Worm (Caenorhabditis elegans): ENCODE measurements around the gene slc-17.9.

The slc-17.9 gene

ce11 chrX:9774323-9774722 lies 9.6 kb upstream of the slc-17.9 start, which contains the start of gene T09B9.4:
Gene T09B9.4 (minus strand): TSS chrX:9774352.
- TF ChIP-seq mdl-1 (tag; optimal IDR thresholded peaks at IDR 0.05) = no peak
- no peak for TF ChIP-seq R02D3.7 (tag; optimal IDR thresholded peaks at IDR 0.05)
- TF ChIP-seq hmg-11 (tag; optimal IDR thresholded peaks at IDR 0.05) = peak; percentile 64
- TF ChIP-seq pha-4 (tag; optimal IDR thresholded peaks at IDR 0.05) = peak; percentile 48
- TF ChIP-seq pqm-1 (tag; optimal IDR thresholded peaks at IDR 0.05) = no peak
- TF ChIP-seq nhr-25 (tag; optimal IDR thresholded peaks at IDR 0.05) = peak; percentile 7
- TF ChIP-seq lin-39 (tag; optimal IDR thresholded peaks at IDR 0.05) = peak; percentile 17
- peak; percentile 42 for TF ChIP-seq nfya-1 (tag; optimal IDR thresholded peaks at IDR 0.05; ENCODE audit: insufficient read depth)
- TF ChIP-seq egl-5 (tag; optimal IDR thresholded peaks at IDR 0.05) = no peak
- TF ChIP-seq elt-2 (tag; optimal IDR thresholded peaks at IDR 0.05) = peak; percentile 66
- peak; percentile 15 for TF ChIP-seq snpc-4 (tag; optimal IDR thresholded peaks at IDR 0.05)
- peak; percentile 56 for TF ChIP-seq lin-15B (tag; optimal IDR thresholded peaks at IDR 0.05)
- no peak for TF ChIP-seq nhr-12 (tag; optimal IDR thresholded peaks at IDR 0.05)

ce11 chrX:9763903-9764302 lies 819 bp downstream of the slc-17.9 start:
- no peak for TF ChIP-seq ceh-28 (tag; optimal IDR thresholded peaks at IDR 0.05)
- TF ChIP-seq nhr-25 (tag; optimal IDR thresholded peaks at IDR 0.05) = peak; percentile 47
- no peak for TF ChIP-seq ZK546.5 (tag; optimal IDR thresholded peaks at IDR 0.05)

DNA sequence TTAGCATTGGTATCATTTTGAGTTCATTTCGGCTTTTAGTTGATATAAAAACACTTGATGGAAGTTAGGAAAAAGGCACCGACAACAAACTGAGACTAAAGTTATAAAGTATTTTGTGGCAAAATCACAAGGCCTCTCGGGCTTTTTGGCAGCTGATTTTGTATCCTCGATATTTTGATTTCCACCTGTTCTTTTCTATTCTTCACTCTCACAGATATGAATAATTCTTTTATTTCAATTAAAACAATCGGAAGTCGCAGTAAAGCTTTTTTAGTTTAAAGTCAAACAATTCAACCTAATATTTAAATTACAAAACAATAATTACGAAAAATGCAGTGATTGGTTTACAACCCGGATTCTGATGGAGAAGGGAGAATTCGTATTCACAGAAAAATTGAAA lies 3.5 kb downstream of the slc-17.9 start, which contains the start of gene T09B9.3:
T09B9.3 (minus strand) TSS at position 101 of the 400 bp plus-strand sequence.
- TF ChIP-seq ZK546.5 (tag; optimal IDR thresholded peaks at IDR 0.05) = no peak
- TF ChIP-seq ceh-28 (tag; optimal IDR thresholded peaks at IDR 0.05) = no peak
- no peak for TF ChIP-seq ztf-4 (tag; optimal IDR thresholded peaks at IDR 0.05)
- no peak for TF ChIP-seq nhr-11 (tag; optimal IDR thresholded peaks at IDR 0.05)
- no peak for TF ChIP-seq fkh-10 (GFP tag; optimal IDR thresholded peaks at IDR 0.05)
- no peak for TF ChIP-seq nhr-76 (tag; optimal IDR thresholded peaks at IDR 0.05)
- no peak for TF ChIP-seq ceh-9 (tag; optimal IDR thresholded peaks at IDR 0.05)
- no peak for TF ChIP-seq hmg-11 (tag; optimal IDR thresholded peaks at IDR 0.05)
- TF ChIP-seq unc-62 (GFP tag; optimal IDR thresholded peaks at IDR 0.05) = no peak
- TF ChIP-seq nhr-67 (tag; optimal IDR thresholded peaks at IDR 0.05) = no peak
- TF ChIP-seq sea-2 (GFP tag; optimal IDR thresholded peaks at IDR 0.05) = no peak

DNA sequence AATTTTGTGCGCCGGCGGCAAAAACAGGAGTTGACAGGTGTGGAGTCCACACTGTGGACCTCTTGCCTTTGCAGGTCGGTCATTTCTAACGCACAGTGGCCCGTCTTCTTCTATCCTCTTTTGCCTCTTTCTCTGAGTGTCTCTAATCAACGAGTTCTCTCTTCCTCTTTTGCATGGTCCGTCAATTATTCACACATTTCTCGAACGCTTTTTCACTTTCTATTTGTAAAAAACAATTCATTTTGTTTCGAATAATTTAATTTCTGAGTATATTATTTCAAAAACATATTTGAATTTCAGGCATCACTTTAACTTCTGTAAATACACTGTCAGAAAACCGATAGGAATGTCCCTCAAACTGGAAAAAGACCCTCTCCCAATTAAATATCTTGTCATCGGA lies 7.8 kb downstream of the slc-17.9 start, which contains the start of gene T09B9.1:
T09B9.1 (plus strand) TSS at position 301 of the 400 bp plus-strand sequence.
- TF ChIP-seq nhr-12 (tag; optimal IDR thresholded peaks at IDR 0.05) (no peak), nhr-77 (tag; optimal IDR thresholded peaks at IDR 0.05) (no peak), nhr-25 (tag; optimal IDR thresholded peaks at IDR 0.05) (no peak), skn-1 (tag; optimal IDR thresholded peaks at IDR 0.05) (no peak), ZK546.5 (tag; optimal IDR thresholded peaks at IDR 0.05) (no peak), ama-1 (optimal IDR thresholded peaks at IDR 0.05) (no peak)

DNA sequence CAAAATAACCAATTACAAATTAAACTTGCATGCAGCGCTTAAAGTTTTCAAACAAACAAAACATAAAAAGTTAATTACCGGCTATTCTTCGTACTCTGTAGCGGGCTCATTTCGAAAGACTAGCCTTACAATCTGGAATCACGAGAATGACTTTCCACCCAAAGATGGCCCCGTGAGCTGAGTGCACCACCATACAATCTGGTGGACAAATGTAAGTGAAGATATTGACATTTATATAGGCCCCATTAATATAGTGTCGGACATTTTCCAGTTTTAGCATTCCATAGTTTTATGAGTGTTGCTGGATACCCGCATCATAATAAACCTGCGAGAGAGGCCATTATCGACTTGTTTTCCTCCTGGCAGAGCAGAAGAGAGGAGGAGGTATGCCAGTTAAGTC lies 10.2 kb downstream of the slc-17.9 start:
- no peak for TF ChIP-seq ceh-9 (tag; optimal IDR thresholded peaks at IDR 0.05)
- TF ChIP-seq egl-5 (tag; optimal IDR thresholded peaks at IDR 0.05) = no peak
- no peak for TF ChIP-seq mml-1 (tag; optimal IDR thresholded peaks at IDR 0.05)
- no peak for TF ChIP-seq egl-27 (tag; optimal IDR thresholded peaks at IDR 0.05)
- no peak for TF ChIP-seq sea-2 (GFP tag; optimal IDR thresholded peaks at IDR 0.05)
- TF ChIP-seq fkh-10 (GFP tag; optimal IDR thresholded peaks at IDR 0.05) = no peak
- no peak for TF ChIP-seq zag-1 (tag; optimal IDR thresholded peaks at IDR 0.05)
- TF ChIP-seq hmg-11 (tag; optimal IDR thresholded peaks at IDR 0.05) = no peak
- no peak for TF ChIP-seq nhr-77 (tag; optimal IDR thresholded peaks at IDR 0.05)
- no peak for TF ChIP-seq nhr-23 (tag; optimal IDR thresholded peaks at IDR 0.05)
- TF ChIP-seq ama-1 (optimal IDR thresholded peaks at IDR 0.05) = no peak
- TF ChIP-seq elt-1 (tag; optimal IDR thresholded peaks at IDR 0.05) = no peak

DNA sequence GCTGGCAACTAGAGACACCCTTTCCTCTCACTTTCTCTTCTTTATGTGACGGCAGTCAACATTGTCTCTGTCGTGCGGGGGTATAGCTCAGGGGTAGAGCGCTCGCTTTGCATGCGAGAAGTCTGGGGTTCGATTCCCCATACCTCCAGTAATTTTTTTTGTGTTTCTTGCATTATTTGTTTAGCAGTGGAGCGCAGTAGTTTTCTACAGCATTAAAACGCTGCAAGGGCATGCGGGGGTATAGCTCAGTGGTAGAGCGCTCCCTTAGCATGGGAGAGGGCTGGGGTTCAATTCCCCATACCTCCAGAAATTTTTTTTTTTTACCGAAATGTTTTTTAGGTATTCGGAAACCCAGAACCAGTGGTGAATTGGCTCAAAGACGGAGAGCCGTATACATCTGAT lies 21.2 kb downstream of the slc-17.9 start:
- peak; percentile 64 for TF ChIP-seq skn-1 (tag; optimal IDR thresholded peaks at IDR 0.05)
- TF ChIP-seq lin-15B (tag; optimal IDR thresholded peaks at IDR 0.05) = peak; percentile 41
- peak; percentile 67 for TF ChIP-seq unc-62 (GFP tag; optimal IDR thresholded peaks at IDR 0.05)
- peak; percentile 98 for TF ChIP-seq hmg-11 (tag; optimal IDR thresholded peaks at IDR 0.05)
- TF ChIP-seq ztf-4 (tag; optimal IDR thresholded peaks at IDR 0.05) = peak; percentile 32
- peak; percentile 81 for TF ChIP-seq nhr-43 (tag; optimal IDR thresholded peaks at IDR 0.05; ENCODE audit: poor library complexity, severe bottlenecking)
- TF ChIP-seq elt-3 (tag; optimal IDR thresholded peaks at IDR 0.05) = peak in 1 of 3 experiments; percentile 62
- TF ChIP-seq nfya-1 (tag; optimal IDR thresholded peaks at IDR 0.05; ENCODE audit: insufficient read depth) = peak; percentile 85
- peak; percentile 91 for TF ChIP-seq lin-39 (tag; optimal IDR thresholded peaks at IDR 0.05)
- TF ChIP-seq nhr-25 (tag; optimal IDR thresholded peaks at IDR 0.05) = peak; percentile 88
- TF ChIP-seq ceh-82 (tag; optimal IDR thresholded peaks at IDR 0.05) = peak; percentile 79
- TF ChIP-seq mdl-1 (tag; optimal IDR thresholded peaks at IDR 0.05) = peak; percentile 21
- peak; percentile 54 for TF ChIP-seq pqm-1 (tag; optimal IDR thresholded peaks at IDR 0.05)
- TF ChIP-seq R02D3.7 (tag; optimal IDR thresholded peaks at IDR 0.05) = peak; percentile 33
- peak; percentile 74 for TF ChIP-seq elt-2 (tag; optimal IDR thresholded peaks at IDR 0.05)
- peak; percentile 28 for TF ChIP-seq nhr-11 (tag; optimal IDR thresholded peaks at IDR 0.05)
- peak; percentile 52 for TF ChIP-seq egl-27 (tag; optimal IDR thresholded peaks at IDR 0.05)
- TF ChIP-seq tbx-2 (tag; optimal IDR thresholded peaks at IDR 0.05) = peak; percentile 90
- peak; percentile 88 for TF ChIP-seq jun-1 (tag; optimal IDR thresholded peaks at IDR 0.05)
- peak; percentile 88 for TF ChIP-seq lsy-12 (tag; optimal IDR thresholded peaks at IDR 0.05)
- TF ChIP-seq egl-5 (tag; optimal IDR thresholded peaks at IDR 0.05) = peak; percentile 60
- TF ChIP-seq nhr-77 (tag; optimal IDR thresholded peaks at IDR 0.05) = peak; percentile 76

Data from whole organism, L3 larva.